Worm (Caenorhabditis elegans) whole organism, L4 larva: Measurements from ENCODE around the gene K01A6.4.

Experiments used
- R02D3.7 ChIP-seq: fragments of 150-350 bp; sonication (generic microtip); optimal IDR thresholded peaks from 3 replicates; lab custom pipeline; 2014; ENCODE audit warnings: missing biosample characterization, missing genetic modification characterization
- aha-1 ChIP-seq: fragments of 150-350 bp; peaks from one replicate; lab custom pipeline; 2014; ENCODE audit warnings: missing biosample characterization, missing genetic modification characterization
- ceh-32 ChIP-seq: sonication (generic microtip); optimal IDR thresholded peaks from 2 replicates; lab custom pipeline; 2016; ENCODE audit warnings: mild to moderate bottlenecking, missing genetic modification characterization, missing compliant biosample characterization; ENCODE audit not compliant: poor library complexity
- hif-1 ChIP-seq, 2 experiments: sonication (generic microtip); optimal IDR thresholded peaks; 2 replicates each; lab custom pipeline; 2016 to 2017; ENCODE audit warnings: missing compliant biosample characterization in 2 of 2, missing genetic modification characterization in 2 of 2, missing genetic modification reagents in 2 of 2, missing genotype in 2 of 2, mild to moderate bottlenecking in 1 of 2
- nhr-10 ChIP-seq: fragments of 150-350 bp; optimal IDR thresholded peaks from 2 replicates; lab custom pipeline; 2014; ENCODE audit warnings: missing biosample characterization, missing genetic modification characterization
- nhr-237 ChIP-seq: sonication (generic microtip); optimal IDR thresholded peaks from 2 replicates; lab custom pipeline; 2017; ENCODE audit warnings: missing biosample characterization, missing genetic modification characterization
- spr-1 ChIP-seq: sonication (generic microtip); optimal IDR thresholded peaks from 2 replicates; lab custom pipeline; 2016; ENCODE audit warnings: mild to moderate bottlenecking, missing genetic modification characterization, missing compliant biosample characterization
- zag-1 ChIP-seq: fragments of 150-350 bp; optimal IDR thresholded peaks from 2 replicates; lab custom pipeline; 2014; ENCODE audit warnings: missing biosample characterization, missing genetic modification characterization

DNA sequence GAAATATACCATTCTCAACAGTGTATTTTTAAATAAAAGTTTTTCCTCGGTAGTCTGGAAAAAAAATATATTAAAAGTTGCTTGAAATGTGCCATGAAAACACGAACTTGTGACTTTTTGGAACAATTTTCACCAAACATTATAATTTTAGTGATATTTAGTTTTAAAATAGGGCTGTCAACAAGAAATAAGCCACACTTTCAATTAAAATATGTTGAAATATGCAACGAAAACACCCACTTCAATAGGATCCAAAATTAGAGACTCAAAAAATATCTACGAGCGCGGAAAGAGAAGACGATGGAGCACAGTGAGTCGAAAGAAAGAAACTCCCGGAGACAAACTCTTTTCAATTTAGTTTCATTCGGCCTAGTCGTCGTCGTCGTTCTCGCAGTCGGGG is 46.6 kb downstream of the K01A6.4 start, which contains the start of gene ZK792.12:
- TF ChIP-seq spr-1 (tag; lab: Kevin White, UChicago) (no peak), nhr-237 (no peak), zag-1 (tag; lab: Kevin White, UChicago) (no peak), nhr-10 (tag; lab: Kevin White, UChicago) (no peak), R02D3.7 (tag; lab: Kevin White, UChicago) (no peak), hif-1 (tag; optimal IDR thresholded peaks at IDR 0.05; lab: Kevin White, UChicago) (no peak), ceh-32 (no peak), aha-1 (tag; lab: Kevin White, UChicago) (no peak)
